Fruit fly (Drosophila melanogaster): ENCODE measurements around the gene rudhira.

The rudhira gene

DNA sequence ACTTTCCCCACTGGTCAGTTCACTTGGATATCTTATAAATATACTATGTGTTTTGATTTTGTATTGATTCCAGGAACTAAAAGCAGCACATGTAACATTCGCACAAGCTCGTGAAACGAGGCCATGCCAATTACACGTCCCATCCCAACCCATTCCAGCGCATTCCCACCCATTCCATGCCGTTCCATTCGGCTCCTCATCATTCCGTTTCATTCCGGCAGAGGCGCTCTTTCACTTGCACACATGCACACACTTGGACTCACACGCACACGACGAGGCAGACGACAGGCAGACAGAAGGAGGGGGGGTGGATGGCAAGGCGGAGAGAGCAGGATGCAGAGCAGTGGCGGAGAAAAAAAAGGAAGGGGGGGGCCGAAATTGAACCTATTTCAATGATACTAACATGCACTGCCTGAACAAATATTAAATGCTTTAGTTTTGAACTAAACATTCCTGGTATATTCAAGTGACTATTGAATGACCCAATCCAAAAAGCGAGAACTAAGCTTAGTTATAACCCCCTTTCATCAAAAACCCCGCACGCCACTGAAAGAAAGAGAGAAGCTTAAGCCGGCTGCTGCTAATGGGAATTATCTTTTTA lies 40.6 kb upstream of the rudhira start (continued):
- TF ChIP-seq CG6272 (GFP tag; IDR thresholded peaks at IDR 0.05): 0 out of 2 replicates have a peak, but pooled peaks have one; percentile 26
- TF ChIP-seq cato (GFP tag; optimal IDR thresholded peaks at IDR 0.05; ENCODE audit: borderline replicate concordance): no peak
- no peak for TF ChIP-seq CG12236 (GFP tag; optimal IDR thresholded peaks at IDR 0.05)
- TF ChIP-seq bbx (GFP tag; IDR thresholded peaks at IDR 0.05; ENCODE audit: partially characterized antibody): no peak
- TF ChIP-seq CG6683 (GFP tag; optimal IDR thresholded peaks at IDR 0.05): no peak
- no peak for TF ChIP-seq p53 (GFP tag; optimal IDR thresholded peaks at IDR 0.05)
- TF ChIP-seq CG16779 (GFP tag; IDR thresholded peaks at IDR 0.05): no peak
- peak; percentile 76 for TF ChIP-seq gem (tag; optimal IDR thresholded peaks at IDR 0.05)
- TF ChIP-seq pfk (GFP tag; optimal IDR thresholded peaks at IDR 0.05): peak; percentile 97
- TF ChIP-seq fru (optimal IDR thresholded peaks at IDR 0.05): no peak
- TF ChIP-seq CG7745 (tag; optimal IDR thresholded peaks at IDR 0.05): no peak
- TF ChIP-seq CG3847 (GFP tag; IDR thresholded peaks at IDR 0.05): no peak
- TF ChIP-seq CG3407 (GFP tag; optimal IDR thresholded peaks at IDR 0.05): peak; percentile 43
- no peak for TF ChIP-seq Eip74EF (GFP tag; optimal IDR thresholded peaks at IDR 0.05)
- TF ChIP-seq hth (optimal IDR thresholded peaks at IDR 0.05): no peak
- no peak for TF ChIP-seq dimm (GFP tag; IDR thresholded peaks at IDR 0.05)
- peak; percentile 42 for TF ChIP-seq jumu (GFP tag; optimal IDR thresholded peaks at IDR 0.05)
- peak; percentile 47 for TF ChIP-seq esg (GFP tag; conservative IDR thresholded peaks at IDR 0.05)
- TF ChIP-seq fd96Cb (tag; optimal IDR thresholded peaks at IDR 0.05): peak; percentile 59
- TF ChIP-seq CkIIα-i1 (GFP tag; IDR thresholded peaks at IDR 0.05): no peak
- no peak for TF ChIP-seq maf-S (GFP tag; optimal IDR thresholded peaks at IDR 0.05)
- no peak for TF ChIP-seq CG12155 (GFP tag; optimal IDR thresholded peaks at IDR 0.05)
- no peak for TF ChIP-seq aop (GFP tag; IDR thresholded peaks at IDR 0.05)
- no peak for TF ChIP-seq da (GFP tag; optimal IDR thresholded peaks at IDR 0.05)
- TF ChIP-seq GATAe (GFP tag; conservative IDR thresholded peaks at IDR 0.05): no peak
- TF ChIP-seq CG9727 (GFP tag; optimal IDR thresholded peaks at IDR 0.05): peak; percentile 75
- peak; percentile 55 for TF ChIP-seq sisA (GFP tag; IDR thresholded peaks at IDR 0.05)
- peak; percentile 63 for TF ChIP-seq CG6689 (GFP tag; IDR thresholded peaks at IDR 0.05)
- no peak for TF ChIP-seq B-H1 (GFP tag; IDR thresholded peaks at IDR 0.05)
- peak; percentile 64 for TF ChIP-seq CG13424 (tag; optimal IDR thresholded peaks at IDR 0.05)
- TF ChIP-seq zf30C (GFP tag; optimal IDR thresholded peaks at IDR 0.05): no peak
- TF ChIP-seq Lhr (GFP tag; optimal IDR thresholded peaks at IDR 0.05): peak; percentile 12
- peak in 1 of 3 experiments; percentile 76 for TF ChIP-seq lola (GFP tag; optimal IDR thresholded peaks at IDR 0.05)
- TF ChIP-seq Atf6 (GFP tag; IDR thresholded peaks at IDR 0.05): no peak
- TF ChIP-seq tup (GFP tag; optimal IDR thresholded peaks at IDR 0.05): no peak
- peak; percentile 29; the same call in 1 of the 2 replicates for TF ChIP-seq chm (GFP tag; IDR thresholded peaks at IDR 0.05)
- TF ChIP-seq CG17328 (GFP tag; IDR thresholded peaks at IDR 0.05): peak; percentile 69
- no peak for TF ChIP-seq PHDP (tag; optimal IDR thresholded peaks at IDR 0.05)
- no peak for TF ChIP-seq pros (GFP tag; optimal IDR thresholded peaks at IDR 0.05)
- no peak for TF ChIP-seq Nf-YB (GFP tag; optimal IDR thresholded peaks at IDR 0.05)
- no peak for TF ChIP-seq CG7987 (GFP tag; optimal IDR thresholded peaks at IDR 0.05)
- no peak for TF ChIP-seq tll (GFP tag; optimal IDR thresholded peaks at IDR 0.05)
- peak; percentile 60 for TF ChIP-seq Usf (GFP tag; optimal IDR thresholded peaks at IDR 0.05)
- peak; percentile 36; the same call in 1 of the 2 replicates for TF ChIP-seq stc (GFP tag; IDR thresholded peaks at IDR 0.05)
- no peak for TF ChIP-seq CG11085 (GFP tag; IDR thresholded peaks at IDR 0.05)
- no peak for TF ChIP-seq CG2199 (GFP tag; IDR thresholded peaks at IDR 0.05)
- peak; percentile 50 for TF ChIP-seq CG10209 (GFP tag; optimal IDR thresholded peaks at IDR 0.05)
- no peak for TF ChIP-seq MTF-1 (GFP tag; optimal IDR thresholded peaks at IDR 0.05; ENCODE audit: borderline replicate concordance)
- peak; percentile 54 for TF ChIP-seq Chrac-16 (GFP tag; optimal IDR thresholded peaks at IDR 0.05)
- no peak for TF ChIP-seq sna (GFP tag; IDR thresholded peaks at IDR 0.05; ENCODE audit: partially characterized antibody)

Measured in whole organism, embryonic.